Worm (Caenorhabditis elegans): ENCODE data around the gene D2096.10.

DNA sequence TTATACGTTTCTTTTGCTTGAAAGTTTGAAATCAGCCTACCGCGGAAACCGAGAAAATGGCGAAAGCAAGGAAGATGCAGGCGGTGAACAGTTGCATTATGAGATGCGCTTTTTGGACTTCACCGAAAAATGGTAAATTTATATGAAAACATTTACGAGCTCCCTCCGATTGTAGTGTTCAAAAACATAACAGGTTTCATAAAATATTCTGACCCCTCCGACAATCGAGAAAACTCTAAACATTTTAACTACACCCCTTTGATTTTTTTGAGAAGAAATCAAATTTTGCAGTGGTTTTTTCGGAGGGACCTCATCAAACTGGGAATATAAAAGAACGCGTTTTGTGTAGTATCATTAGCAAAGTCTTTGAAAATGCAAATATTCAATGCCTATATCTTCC lies 42.0 kb downstream of the D2096.10 start, which contains the start of the genes F17E9.18 and F17E9.15:
- TF ChIP-seq pha-4 (GFP tag; IDR thresholded peaks at IDR 0.05): no peak
- TF ChIP-seq pha-4 (tag; optimal IDR thresholded peaks at IDR 0.05): no peak
- no peak for TF ChIP-seq lsy-2 (tag; optimal IDR thresholded peaks at IDR 0.05)
- TF ChIP-seq nhr-11 (tag; optimal IDR thresholded peaks at IDR 0.05): no peak
- no peak for TF ChIP-seq ztf-11 (tag; optimal IDR thresholded peaks at IDR 0.05)
- TF ChIP-seq mdl-1 (tag; optimal IDR thresholded peaks at IDR 0.05): no peak
- TF ChIP-seq mxl-3 (GFP tag; optimal IDR thresholded peaks at IDR 0.05): no peak

All from whole organism, L4 larva.